Fruit fly (Drosophila melanogaster) whole organism, embryonic: ENCODE data around the gene CG31706.
A peak's percentile ranks its signal among the peaks of the same experiment; 100 is the strongest.

Source experiments
- Abd-B ChIP-seq: fragments of 200-800 bp; sonication (Bioruptor generic); optimal IDR thresholded peaks from 2 replicates; lab custom pipeline; 2018; ENCODE audit warnings: missing biosample characterization, mild to moderate bottlenecking, missing genetic modification characterization, moderate library complexity
- Asciz ChIP-seq: fragments of 200-800 bp; sonication (Bioruptor generic); optimal IDR thresholded peaks from 2 replicates; lab custom pipeline; 2017; ENCODE audit warnings: missing biosample characterization, mild to moderate bottlenecking, missing genetic modification characterization, missing genetic modification reagents
- Atf3 ChIP-seq: fragments of 200-800 bp; sonication (Bioruptor generic); optimal IDR thresholded peaks from 3 replicates; lab custom pipeline; 2016; ENCODE audit warnings: missing biosample characterization, missing genetic modification characterization
- C15 ChIP-seq: fragments of 200-800 bp; sonication (Bioruptor generic); IDR thresholded peaks from 3 replicates; pipeline ENCODE4 v1.3.6; 2022; ENCODE audit warnings: missing biosample characterization, missing genetic modification characterization
- CG11093 ChIP-seq: fragments of 200-800 bp; sonication (Bioruptor generic); IDR thresholded peaks from 3 replicates; pipeline ENCODE4 v1.3.6; 2022; ENCODE audit warnings: missing biosample characterization, missing genetic modification characterization
- CG11695 ChIP-seq: fragments of 200-800 bp; sonication (Bioruptor generic); IDR thresholded peaks from 3 replicates; pipeline ENCODE4 v1.3.6; 2022; ENCODE audit warnings: missing biosample characterization, missing genetic modification characterization
- CG12299 ChIP-seq: fragments of 200-800 bp; sonication (Bioruptor generic); optimal IDR thresholded peaks from 2 replicates; lab custom pipeline; 2018; ENCODE audit warnings: missing biosample characterization, mild to moderate bottlenecking, missing genetic modification characterization
- CG12744 ChIP-seq: fragments of 200-800 bp; sonication (Bioruptor generic); optimal IDR thresholded peaks from 2 replicates; lab custom pipeline; 2016; ENCODE audit warnings: missing biosample characterization, missing genetic modification characterization
- CG13123 ChIP-seq: fragments of 200-800 bp; sonication (Bioruptor generic); optimal IDR thresholded peaks from 2 replicates; lab custom pipeline; 2016; ENCODE audit warnings: missing biosample characterization, missing genetic modification characterization
- CG14014 ChIP-seq: fragments of 200-800 bp; sonication (Bioruptor generic); IDR thresholded peaks from 2 replicates; pipeline ENCODE4 v1.3.6; 2022; ENCODE audit warnings: missing biosample characterization, missing genetic modification characterization
- CG15696 ChIP-seq: fragments of 200-800 bp; sonication (Bioruptor generic); optimal IDR thresholded peaks from 2 replicates; lab custom pipeline; 2019; ENCODE audit warnings: missing biosample characterization, mild to moderate bottlenecking, missing genetic modification characterization, moderate library complexity
- CG16813 ChIP-seq: fragments of 200-800 bp; sonication (Bioruptor generic); IDR thresholded peaks from 3 replicates; pipeline ENCODE4 v1.3.6; 2022; ENCODE audit warnings: missing biosample characterization, missing genetic modification characterization; ENCODE audit not compliant: partially characterized antibody
- CG16863 ChIP-seq: fragments of 200-800 bp; sonication (Bioruptor generic); optimal IDR thresholded peaks from 3 replicates; lab custom pipeline; 2016; ENCODE audit warnings: missing biosample characterization, missing genetic modification characterization
- CG31441 ChIP-seq: fragments of 200-800 bp; sonication (Bioruptor generic); IDR thresholded peaks from 2 replicates; pipeline ENCODE4 v1.3.6; 2022; ENCODE audit warnings: missing biosample characterization, missing genetic modification characterization
- CG32532 ChIP-seq: fragments of 200-800 bp; sonication (Bioruptor generic); IDR thresholded peaks from 2 replicates; pipeline ENCODE4 v1.3.6; 2022; ENCODE audit warnings: missing biosample characterization, missing genetic modification characterization
- CG4282 ChIP-seq: fragments of 200-800 bp; sonication (Bioruptor generic); optimal IDR thresholded peaks from 2 replicates; lab custom pipeline; 2016; ENCODE audit warnings: missing biosample characterization, missing genetic modification characterization
- CG4424 ChIP-seq: fragments of 200-800 bp; sonication (Bioruptor generic); optimal IDR thresholded peaks from 3 replicates; lab custom pipeline; 2016; ENCODE audit warnings: missing biosample characterization, missing genetic modification characterization
- CG5180 ChIP-seq: fragments of 200-800 bp; sonication (Bioruptor generic); optimal IDR thresholded peaks from 3 replicates; lab custom pipeline; 2017; ENCODE audit warnings: missing biosample characterization, missing genetic modification characterization, mild to moderate bottlenecking, moderate library complexity, missing genetic modification reagents
- CG5953 ChIP-seq: fragments of 200-800 bp; sonication (Bioruptor generic); IDR thresholded peaks from 2 replicates; pipeline ENCODE4 v1.3.6; 2022; ENCODE audit warnings: missing biosample characterization, missing genetic modification characterization
- CG7357 ChIP-seq: fragments of 200-800 bp; sonication (Bioruptor generic); IDR thresholded peaks from 3 replicates; pipeline ENCODE4 v1.3.6; 2022; ENCODE audit warnings: missing biosample characterization, missing genetic modification characterization
- CG8089 ChIP-seq: fragments of 200-800 bp; sonication (Bioruptor generic); optimal IDR thresholded peaks from 3 replicates; lab custom pipeline; 2016; ENCODE audit warnings: missing biosample characterization, missing genetic modification characterization
- Chrac-16 ChIP-seq: fragments of 200-800 bp; sonication (Bioruptor generic); optimal IDR thresholded peaks from 3 replicates; lab custom pipeline; 2016; ENCODE audit warnings: missing biosample characterization, missing genetic modification characterization
- CoRest ChIP-seq: fragments of 200-800 bp; sonication (Bioruptor generic); optimal IDR thresholded peaks from 3 replicates; lab custom pipeline; 2018; ENCODE audit warnings: missing biosample characterization, mild to moderate bottlenecking, missing genetic modification characterization, moderate library complexity
- D ChIP-seq, 2 experiments: fragments of 200-800 bp in 1 of 2; fragments of >200 bp in 1 of 2; sonication (Bioruptor generic) in 1 of 2; optimal IDR thresholded peaks; 2 replicates in 1 of 2; 3 replicates in 1 of 2; lab custom pipeline; 2017; ENCODE audit warnings: mild to moderate bottlenecking in 1 of 2, missing biosample characterization in 1 of 2, missing genetic modification characterization in 1 of 2, missing genetic modification reagents in 1 of 2
- Dfd ChIP-seq, 2 experiments: fragments of >200 bp; optimal IDR thresholded peaks; 2 replicates each; lab custom pipeline; 2017; ENCODE audit warnings: missing biosample characterization in 2 of 2, missing genetic modification characterization in 2 of 2
- Dip3 ChIP-seq: fragments of 200-800 bp; sonication (Bioruptor generic); optimal IDR thresholded peaks from 3 replicates; lab custom pipeline; 2016; ENCODE audit warnings: missing biosample characterization, missing genetic modification characterization
- Dp ChIP-seq: fragments of 200-800 bp; sonication (Bioruptor generic); optimal IDR thresholded peaks from 2 replicates; lab custom pipeline; 2018; ENCODE audit warnings: missing biosample characterization, mild to moderate bottlenecking, missing genetic modification characterization, moderate library complexity
- Dref ChIP-seq: fragments of 200-800 bp; sonication (Bioruptor generic); IDR thresholded peaks from 2 replicates; pipeline ENCODE4 v1.3.6; 2022; ENCODE audit warnings: missing biosample characterization, missing genetic modification characterization
- HLH3B ChIP-seq: fragments of 200-800 bp; sonication (Bioruptor generic); IDR thresholded peaks from 2 replicates; pipeline ENCODE4 v1.3.6; 2022; ENCODE audit warnings: missing biosample characterization, missing genetic modification characterization
- HmgD ChIP-seq: fragments of 200-800 bp; sonication (Bioruptor generic); optimal IDR thresholded peaks from 3 replicates; lab custom pipeline; 2016; ENCODE audit warnings: missing biosample characterization, missing genetic modification characterization
- MBD-R2 ChIP-seq: fragments of 200-800 bp; sonication (Bioruptor generic); IDR thresholded peaks from 2 replicates; pipeline ENCODE4 v1.3.6; 2022; ENCODE audit warnings: missing biosample characterization, missing genetic modification characterization
- Mad ChIP-seq: fragments of 200-800 bp; sonication (Bioruptor generic); optimal IDR thresholded peaks from 2 replicates; lab custom pipeline; 2016; ENCODE audit warnings: missing biosample characterization, missing genetic modification characterization
- Nf-YB ChIP-seq: fragments of 200-800 bp; sonication (Bioruptor generic); optimal IDR thresholded peaks from 3 replicates; lab custom pipeline; 2019; ENCODE audit warnings: missing biosample characterization, mild to moderate bottlenecking, missing genetic modification characterization, moderate library complexity
- abd-A ChIP-seq: fragments of 200-800 bp; sonication (Bioruptor generic); optimal IDR thresholded peaks from 3 replicates; lab custom pipeline; 2019; ENCODE audit warnings: missing biosample characterization, mild to moderate bottlenecking, missing genetic modification characterization, moderate library complexity
- ase ChIP-seq: fragments of 200-800 bp; sonication (Bioruptor generic); IDR thresholded peaks from 3 replicates; pipeline ENCODE4 v1.3.6; 2022; ENCODE audit warnings: missing biosample characterization, missing genetic modification characterization
- fd64A ChIP-seq: fragments of 200-800 bp; sonication (Bioruptor generic); optimal IDR thresholded peaks from 3 replicates; lab custom pipeline; 2018; ENCODE audit warnings: missing biosample characterization, mild to moderate bottlenecking, missing genetic modification characterization
- fru ChIP-seq: fragments of >200 bp; optimal IDR thresholded peaks from 2 replicates; lab custom pipeline; 2017
- gro ChIP-seq: fragments of 200-800 bp; sonication (Bioruptor generic); optimal IDR thresholded peaks from 2 replicates; lab custom pipeline; 2016; ENCODE audit warnings: missing biosample characterization, missing genetic modification characterization
- ken ChIP-seq: fragments of 200-800 bp; sonication (Bioruptor generic); IDR thresholded peaks from 3 replicates; pipeline ENCODE4 v1.3.6; 2022; ENCODE audit warnings: missing biosample characterization, missing genetic modification characterization
- mirr ChIP-seq: fragments of 200-800 bp; sonication (Bioruptor generic); optimal IDR thresholded peaks from 3 replicates; lab custom pipeline; 2018; ENCODE audit warnings: missing biosample characterization, mild to moderate bottlenecking, missing genetic modification characterization
- otp ChIP-seq: fragments of 200-800 bp; sonication (Bioruptor generic); IDR thresholded peaks from 3 replicates; pipeline ENCODE4, ENCODE4 v1.3.6; 2022; ENCODE audit warnings: missing biosample characterization, missing genetic modification characterization
- shn ChIP-seq: fragments of 200-800 bp; sonication (Bioruptor generic); optimal IDR thresholded peaks from 3 replicates; lab custom pipeline; 2016; ENCODE audit warnings: missing biosample characterization, missing genetic modification characterization
- slou ChIP-seq: fragments of 200-800 bp; sonication (Bioruptor generic); optimal IDR thresholded peaks from 3 replicates; lab custom pipeline; 2016; ENCODE audit warnings: missing biosample characterization, missing genetic modification characterization

The CG31706 gene

dm6 chr2L:11528129-11528589, 2.7 kb downstream of the CG31706 start, which contains the start of gene CG31705 (continued):
- TF ChIP-seq Dref (GFP tag; lab: Robert Waterston, UW) (no peak), CG16863 (GFP tag; lab: Kevin White, UChicago) (no peak), CG8089 (GFP tag; lab: Kevin White, UChicago) (no peak), mirr (no peak), CoRest (tag; lab: Kevin White, UChicago) (peak; percentile 64), CG12744 (GFP tag; lab: Kevin White, UChicago) (no peak), ase (GFP tag; lab: Robert Waterston, UW) (peak; percentile 23; the same call in 1 of the 3 replicates), D (optimal IDR thresholded peaks at IDR 0.05; lab: Kevin White, UChicago) (no peak), D (GFP tag; optimal IDR thresholded peaks at IDR 0.05; lab: Kevin White, UChicago) (peak; percentile 3), CG5180 (GFP tag; lab: Kevin White, UChicago) (no peak), MBD-R2 (GFP tag; lab: Robert Waterston, UW) (no peak; the same call in 1 of the 2 replicates), Asciz (GFP tag; lab: Kevin White, UChicago) (no peak), CG13123 (GFP tag; lab: Kevin White, UChicago) (no peak), slou (GFP tag; lab: Kevin White, UChicago) (peak; percentile 55), CG32532 (peak; percentile 56; the same call in 1 of the 2 replicates), shn (GFP tag; lab: Kevin White, UChicago) (no peak), CG11695 (GFP tag; lab: Robert Waterston, UW) (peak; percentile 36; the same call in 1 of the 3 replicates), CG31441 (peak; percentile 49; the same call in 1 of the 2 replicates), otp (GFP tag; lab: Robert Waterston, UW) (no peak), gro (GFP tag; lab: Kevin White, UChicago) (no peak), CG11093 (GFP tag; lab: Robert Waterston, UW) (no peak), CG4424 (GFP tag; lab: Kevin White, UChicago) (peak; percentile 34)

- no peak for TF ChIP-seq CG32532
- no peak for TF ChIP-seq Dp
- no peak for TF ChIP-seq Mad (GFP tag; lab: Kevin White, UChicago)
- TF ChIP-seq C15 (GFP tag; lab: Robert Waterston, UW) = no peak
- TF ChIP-seq Abd-B (GFP tag; lab: Kevin White, UChicago) = no peak
- no peak for TF ChIP-seq Nf-YB
Measured at dm6 chr2L:11522676-11523075, 8.2 kb downstream of the CG31706 start, which contains the start of gene CG43153. Gene CG43153, minus strand, starts transcription at chr2L:11522776.

- no peak for TF ChIP-seq HmgD (GFP tag; lab: Kevin White, UChicago)
- no peak for TF ChIP-seq CG14014 (GFP tag; lab: Robert Waterston, UW)
- TF ChIP-seq CG16813 (GFP tag; lab: Robert Waterston, UW) = no peak
- TF ChIP-seq CG12299 (tag; lab: Kevin White, UChicago) = no peak
- no peak for TF ChIP-seq Dip3
- no peak for TF ChIP-seq Nf-YB
- no peak for TF ChIP-seq CG4282 (GFP tag; lab: Kevin White, UChicago)
- no peak for TF ChIP-seq HLH3B (GFP tag; lab: Robert Waterston, UW)
- no peak for TF ChIP-seq fd64A (GFP tag; lab: Kevin White, UChicago)
- no peak for TF ChIP-seq Dfd (GFP tag; optimal IDR thresholded peaks at IDR 0.05; lab: Kevin White, UChicago)
- no peak for TF ChIP-seq Chrac-16
Measured at dm6 chr2L:11521185-11521584, 9.7 kb downstream of the CG31706 start, which contains the start of gene CG14930. Gene CG14930, minus strand, starts transcription at chr2L:11521285.

- TF ChIP-seq CG15696 (no peak), CG5953 (GFP tag; lab: Robert Waterston, UW) (no peak), ken (GFP tag; lab: Robert Waterston, UW) (no peak), abd-A (tag; lab: Kevin White, UChicago) (no peak), Atf3 (GFP tag; lab: Kevin White, UChicago) (no peak), fru (no peak), CG7357 (no peak)
Measured at dm6 chr2L:11519532-11519931, 11.3 kb downstream of the CG31706 start, which contains the start of gene CG14929. Gene CG14929, plus strand, starts transcription at chr2L:11519832.
